Worm (Caenorhabditis elegans) whole organism, L1 larva: Measurements from ENCODE around the gene Y5F2A.4.

Experiments
- C04F5.9 ChIP-seq: sonication (generic microtip); optimal IDR thresholded peaks from 2 replicates; lab custom pipeline; 2016; ENCODE audit warnings: missing genetic modification characterization, missing compliant biosample characterization
- C16A3.4 ChIP-seq: fragments of 150-350 bp; optimal IDR thresholded peaks from 2 replicates; lab custom pipeline; 2014; ENCODE audit warnings: missing biosample characterization, missing genetic modification characterization
- C34B4.2 ChIP-seq: sonication (generic microtip); optimal IDR thresholded peaks from 2 replicates; lab custom pipeline; 2017; ENCODE audit warnings: mild to moderate bottlenecking, missing genetic modification characterization, missing compliant biosample characterization
- F16B12.6 ChIP-seq: fragments of 150-350 bp; optimal IDR thresholded peaks from 2 replicates; lab custom pipeline; 2014; ENCODE audit warnings: missing biosample characterization, missing genetic modification characterization
- Y116A8C.19 ChIP-seq: sonication (generic microtip); optimal IDR thresholded peaks from 2 replicates; lab custom pipeline; 2016; ENCODE audit warnings: missing compliant biosample characterization, missing genetic modification characterization, borderline replicate concordance
- aly-2 ChIP-seq: fragments of 150-350 bp; optimal IDR thresholded peaks from 2 replicates; lab custom pipeline; 2014; ENCODE audit warnings: missing biosample characterization, missing genetic modification characterization
- ceh-63 ChIP-seq: fragments of 200-800 bp; sonication (Bioruptor generic); optimal IDR thresholded peaks from 2 replicates; lab custom pipeline; 2018; ENCODE audit warnings: mild to moderate bottlenecking, missing genetic modification characterization, missing compliant biosample characterization
- ceh-8 ChIP-seq: fragments of 200-800 bp; sonication (Bioruptor generic); optimal IDR thresholded peaks from 2 replicates; lab custom pipeline; 2018; ENCODE audit warnings: mild to moderate bottlenecking, missing genetic modification characterization, moderate library complexity, missing compliant biosample characterization
- ceh-82 ChIP-seq, 3 experiments: fragments of 150-350 bp in 1 of 3; sonication (generic microtip) in 2 of 3; optimal IDR thresholded peaks; 2 replicates each; lab custom pipeline; 2014 to 2017; ENCODE audit warnings: missing biosample characterization in 3 of 3, missing genetic modification characterization in 3 of 3
- ceh-90 ChIP-seq: sonication (generic microtip); optimal IDR thresholded peaks from 2 replicates; lab custom pipeline; 2016; ENCODE audit warnings: missing genetic modification characterization, missing compliant biosample characterization
- dpl-1 ChIP-seq, 3 experiments: fragments of 150-350 bp in 2 of 3; sonication (generic microtip) in 1 of 3; optimal IDR thresholded peaks; 2 replicates each; lab custom pipeline; 2014 to 2017; ENCODE audit warnings: missing biosample characterization in 3 of 3, missing genetic modification characterization in 3 of 3, missing genetic modification reagents in 3 of 3
- dsc-1 ChIP-seq: sonication (generic microtip); optimal IDR thresholded peaks from 2 replicates; lab custom pipeline; 2016; ENCODE audit warnings: mild to moderate bottlenecking, missing genetic modification characterization, missing compliant biosample characterization
- efl-1 ChIP-seq, 4 experiments: fragments of 150-350 bp; optimal IDR thresholded peaks in 3 of 4; peaks in 1 of 4; 1 replicate in 1 of 4; 2 replicates in 3 of 4; lab custom pipeline; 2014; ENCODE audit warnings: missing biosample characterization in 2 of 4, missing genetic modification characterization in 2 of 4, missing genetic modification reagents in 2 of 4
- efl-3 ChIP-seq: fragments of 200-800 bp; sonication (Bioruptor generic); optimal IDR thresholded peaks from 2 replicates; lab custom pipeline; 2018; ENCODE audit warnings: mild to moderate bottlenecking, missing genetic modification characterization, missing compliant biosample characterization
- egl-13 ChIP-seq: sonication (generic microtip); optimal IDR thresholded peaks from 2 replicates; lab custom pipeline; 2016; ENCODE audit warnings: missing genotype, missing genetic modification reagents, missing genetic modification characterization, missing compliant biosample characterization
- egl-27 ChIP-seq, 2 experiments: fragments of 150-350 bp in 1 of 2; sonication (generic microtip); optimal IDR thresholded peaks; 3 replicates each; lab custom pipeline; 2017 to 2018; ENCODE audit warnings: missing biosample characterization in 2 of 2, missing genetic modification characterization in 2 of 2, missing genetic modification reagents in 2 of 2
- ets-5 ChIP-seq: fragments of 200-800 bp; sonication (Bioruptor generic); IDR thresholded peaks from 2 replicates; pipeline ENCODE4 v1.3.6; 2022; ENCODE audit warnings: missing genetic modification characterization, missing compliant biosample characterization
- fkh-4 ChIP-seq: sonication (generic microtip); optimal IDR thresholded peaks from 2 replicates; lab custom pipeline; 2016; ENCODE audit warnings: missing compliant biosample characterization, missing genetic modification characterization, borderline replicate concordance
- fos-1 ChIP-seq: fragments of 150-350 bp; optimal IDR thresholded peaks from 2 replicates; lab custom pipeline; 2014; ENCODE audit warnings: missing biosample characterization, missing genetic modification characterization
- hlh-17 ChIP-seq: fragments of 200-800 bp; sonication (Bioruptor generic); optimal IDR thresholded peaks from 2 replicates; lab custom pipeline; 2018; ENCODE audit warnings: missing genetic modification characterization, mild to moderate bottlenecking, missing compliant biosample characterization, moderate library complexity, borderline replicate concordance
- hpl-2 ChIP-seq: fragments of 150-350 bp; optimal IDR thresholded peaks from 2 replicates; lab custom pipeline; 2014; ENCODE audit warnings: missing biosample characterization, missing genetic modification reagents, missing genetic modification characterization
- irx-1 ChIP-seq: sonication (generic microtip); optimal IDR thresholded peaks from 2 replicates; lab custom pipeline; 2016; ENCODE audit warnings: missing genetic modification characterization, missing compliant biosample characterization
- isw-1 ChIP-seq: fragments of 200-800 bp; sonication (Bioruptor generic); IDR thresholded peaks from 2 replicates; pipeline ENCODE4 v1.3.6; 2022; ENCODE audit warnings: missing genetic modification characterization, missing compliant biosample characterization
- lin-35 ChIP-seq, 2 experiments: fragments of 150-350 bp; optimal IDR thresholded peaks; 2 replicates each; lab custom pipeline; 2014; ENCODE audit warnings: missing biosample characterization in 2 of 2, missing genetic modification characterization in 2 of 2, missing genetic modification reagents in 2 of 2
- lsy-2 ChIP-seq, 2 experiments: fragments of 150-350 bp; optimal IDR thresholded peaks; 2 replicates each; lab custom pipeline; 2014; ENCODE audit warnings: missing biosample characterization in 2 of 2, missing genetic modification characterization in 2 of 2
- mab-9 ChIP-seq: fragments of 200-800 bp; sonication (Bioruptor generic); IDR thresholded peaks from 2 replicates; pipeline ENCODE4 v1.3.6; 2022; ENCODE audit warnings: missing genetic modification reagents, missing genetic modification characterization, missing compliant biosample characterization
- mdl-1 ChIP-seq, 2 experiments: fragments of 150-350 bp; optimal IDR thresholded peaks; 2 replicates each; lab custom pipeline; 2014 to 2017; ENCODE audit warnings: missing biosample characterization in 2 of 2, missing genetic modification characterization in 2 of 2, inconsistent platforms in 1 of 2
- mep-1 ChIP-seq: fragments of 150-350 bp; optimal IDR thresholded peaks from 2 replicates; lab custom pipeline; 2014; ENCODE audit warnings: missing biosample characterization, missing genetic modification characterization
- nhr-20 ChIP-seq: sonication (generic microtip); optimal IDR thresholded peaks from 2 replicates; lab custom pipeline; 2016; ENCODE audit warnings: mild to moderate bottlenecking, missing genetic modification characterization, missing compliant biosample characterization
- nhr-71 ChIP-seq: sonication (generic microtip); optimal IDR thresholded peaks from 2 replicates; lab custom pipeline; 2016; ENCODE audit warnings: mild to moderate bottlenecking, missing genetic modification characterization, moderate library complexity, missing compliant biosample characterization
- nhr-84 ChIP-seq: sonication (generic microtip); optimal IDR thresholded peaks from 2 replicates; lab custom pipeline; 2017; ENCODE audit warnings: missing biosample characterization, missing genetic modification characterization
- nhr-85 ChIP-seq: sonication (generic microtip); peaks from one replicate; lab custom pipeline; 2016; ENCODE audit warnings: missing genetic modification characterization, inconsistent platforms, missing compliant biosample characterization
- pag-3 ChIP-seq: sonication (generic microtip); optimal IDR thresholded peaks from 2 replicates; lab custom pipeline; 2017; ENCODE audit warnings: missing genetic modification characterization, mild to moderate bottlenecking, missing compliant biosample characterization, antibody characterized with exemption, borderline replicate concordance; ENCODE audit not compliant: insufficient read depth
- rnt-1 ChIP-seq: sonication (generic microtip); optimal IDR thresholded peaks from 2 replicates; lab custom pipeline; 2016; ENCODE audit warnings: mild to moderate bottlenecking, missing genetic modification characterization, moderate library complexity, missing compliant biosample characterization
- skn-1 ChIP-seq: fragments of 150-350 bp; optimal IDR thresholded peaks from 2 replicates; lab custom pipeline; 2014; ENCODE audit warnings: missing biosample characterization, missing genetic modification characterization
- snpc-4 ChIP-seq: fragments of 150-350 bp; optimal IDR thresholded peaks from 2 replicates; lab custom pipeline; 2014; ENCODE audit warnings: missing biosample characterization, missing genetic modification characterization
- snu-23 ChIP-seq: sonication (generic microtip); optimal IDR thresholded peaks from 2 replicates; lab custom pipeline; 2016; ENCODE audit warnings: missing genetic modification characterization, missing compliant biosample characterization
- sox-4 ChIP-seq: sonication (generic microtip); optimal IDR thresholded peaks from 2 replicates; lab custom pipeline; 2016; ENCODE audit warnings: missing genetic modification characterization, missing compliant biosample characterization
- tlp-1 ChIP-seq: fragments of 150-350 bp; optimal IDR thresholded peaks from 2 replicates; lab custom pipeline; 2014; ENCODE audit warnings: missing biosample characterization, missing genetic modification characterization
- unc-130 ChIP-seq: fragments of 150-350 bp; optimal IDR thresholded peaks from 2 replicates; lab custom pipeline; 2017; ENCODE audit warnings: missing biosample characterization, missing genetic modification characterization, inconsistent platforms
- unc-62 ChIP-seq: fragments of 150-350 bp; optimal IDR thresholded peaks from 2 replicates; lab custom pipeline; 2014; ENCODE audit warnings: missing biosample characterization, missing genetic modification reagents, missing genetic modification characterization
- unc-98 ChIP-seq: fragments of 200-800 bp; sonication (Bioruptor generic); IDR thresholded peaks from 2 replicates; pipeline ENCODE4 v1.3.6; 2022; ENCODE audit warnings: missing genetic modification characterization, missing compliant biosample characterization
- vab-15 ChIP-seq: sonication (generic microtip); optimal IDR thresholded peaks from 2 replicates; lab custom pipeline; 2017; ENCODE audit warnings: missing genotype, mild to moderate bottlenecking, missing genetic modification characterization, missing compliant biosample characterization
- xbp-1 ChIP-seq: sonication (generic microtip); optimal IDR thresholded peaks from 2 replicates; lab custom pipeline; 2016; ENCODE audit warnings: missing genetic modification characterization, missing compliant biosample characterization
- zip-4 ChIP-seq: fragments of 200-800 bp; sonication (Bioruptor generic); optimal IDR thresholded peaks from 2 replicates; lab custom pipeline; 2018; ENCODE audit warnings: mild to moderate bottlenecking, missing genetic modification characterization, moderate library complexity, missing compliant biosample characterization
- ztf-11 ChIP-seq, 2 experiments: sonication (generic microtip); optimal IDR thresholded peaks; 2 replicates each; lab custom pipeline; 2016 to 2017; ENCODE audit warnings: missing genetic modification characterization in 2 of 2, missing biosample characterization in 1 of 2, missing compliant biosample characterization in 1 of 2
- ztf-4 ChIP-seq: fragments of 150-350 bp; optimal IDR thresholded peaks from 2 replicates; lab custom pipeline; 2014; ENCODE audit warnings: missing biosample characterization, missing genetic modification characterization

The Y5F2A.4 gene

DNA sequence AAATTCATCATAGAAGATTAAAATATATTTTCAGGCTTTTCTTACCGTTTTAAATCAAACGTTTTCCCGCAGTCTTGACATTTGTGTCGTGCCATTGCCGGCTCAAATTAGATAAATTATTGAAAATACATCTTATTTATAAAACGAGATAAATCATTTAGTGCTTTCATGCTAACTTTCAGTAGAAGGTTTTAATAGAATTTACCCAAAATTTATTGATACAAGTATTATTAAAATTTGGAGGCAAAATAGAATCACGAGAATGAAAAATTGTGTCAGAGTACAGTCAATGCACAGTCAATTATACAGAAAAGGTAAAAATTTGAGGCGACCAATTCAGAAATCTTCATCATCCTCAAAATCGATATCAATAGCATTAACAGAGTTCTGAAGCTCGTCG, at the start of gene Y5F2A.4:
Gene Y5F2A.4 (minus strand): TSS at position 101 of the 400 bp plus-strand sequence.
- TF ChIP-seq ceh-90 (tag; lab: Kevin White, UChicago) = no peak
- no peak for TF ChIP-seq snpc-4
- TF ChIP-seq C04F5.9 (tag; lab: Kevin White, UChicago) = no peak
- no peak for TF ChIP-seq ceh-63
- no peak for TF ChIP-seq lsy-2 (tag; optimal IDR thresholded peaks at IDR 0.05; lab: Kevin White, UChicago)
- TF ChIP-seq zip-4 (GFP tag; lab: Kevin White, UChicago) = no peak
- no peak for TF ChIP-seq isw-1 (GFP tag; lab: Robert Waterston, UW)
- TF ChIP-seq ztf-11 (tag; optimal IDR thresholded peaks at IDR 0.05; lab: Kevin White, UChicago) = no peak
- no peak for TF ChIP-seq fos-1 (tag; lab: Kevin White, UChicago)
- no peak for TF ChIP-seq C16A3.4 (tag; lab: Kevin White, UChicago)
- no peak for TF ChIP-seq unc-130
- no peak for TF ChIP-seq egl-27 (tag; optimal IDR thresholded peaks at IDR 0.05; lab: Kevin White, UChicago)

ce11 chrIV:11126028-11126427, 47.6 kb upstream of the Y5F2A.4 start:
- TF ChIP-seq ztf-4 (tag; lab: Kevin White, UChicago) = no peak
- TF ChIP-seq hpl-2 (GFP tag; lab: Kevin White, UChicago) = no peak
- no peak for TF ChIP-seq irx-1 (tag; lab: Kevin White, UChicago)
- no peak for TF ChIP-seq C34B4.2 (tag; lab: Kevin White, UChicago)
- no peak for TF ChIP-seq ceh-82 (tag; optimal IDR thresholded peaks at IDR 0.05; lab: Kevin White, UChicago)
- no peak for TF ChIP-seq egl-27 (tag; optimal IDR thresholded peaks at IDR 0.05; lab: Kevin White, UChicago)
- no peak for TF ChIP-seq mep-1 (tag; lab: Kevin White, UChicago)
- no peak for TF ChIP-seq ets-5 (GFP tag; lab: Robert Waterston, UW)
- TF ChIP-seq Y116A8C.19 (tag; lab: Kevin White, UChicago) = no peak
- TF ChIP-seq sox-4 (tag; lab: Kevin White, UChicago) = no peak
- no peak for TF ChIP-seq nhr-84
- no peak for TF ChIP-seq tlp-1 (tag; lab: Kevin White, UChicago)

- TF ChIP-seq pag-3 (tag; lab: Kevin White, UChicago) (no peak), mab-9 (GFP tag; lab: Robert Waterston, UW) (no peak)
Observed at ce11 chrIV:11126004-11126027, 47.4 kb upstream of the Y5F2A.4 start, which contains the start of gene swsn-4. TSS of gene swsn-4 (plus strand) at chrIV:11126024.

DNA sequence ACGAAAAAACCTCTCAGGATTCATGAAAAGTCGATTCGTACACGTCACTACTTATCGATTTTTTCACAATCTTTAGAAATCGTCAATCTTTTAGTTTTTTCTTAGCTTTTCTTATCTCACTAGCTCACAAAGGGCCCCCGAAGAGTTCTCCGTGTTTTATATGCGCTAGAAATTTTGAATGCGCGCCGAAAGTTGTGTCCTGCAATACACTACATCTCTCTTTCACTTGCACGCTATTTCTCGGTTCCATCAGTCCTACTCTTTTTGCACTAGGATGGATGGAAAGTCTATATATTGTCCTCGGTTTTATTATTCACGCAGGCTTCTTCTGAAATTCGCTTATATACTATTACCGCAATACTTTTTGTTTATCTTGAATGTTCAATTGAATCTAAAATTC, 47.2 kb upstream of the Y5F2A.4 start:
- TF ChIP-seq pag-3 (tag; lab: Kevin White, UChicago) (no peak), xbp-1 (tag; lab: Kevin White, UChicago) (peak; percentile 54), efl-1 (optimal IDR thresholded peaks at IDR 0.05; lab: Kevin White, UChicago) (peak in 1 of 2 experiments; percentile 77), efl-1 (GFP tag; optimal IDR thresholded peaks at IDR 0.05 in 1 of 2; lab: Kevin White, UChicago) (peak; percentile 86 to 98), efl-3 (GFP tag; lab: Kevin White, UChicago) (no peak), unc-98 (GFP tag; lab: Robert Waterston, UW) (no peak), ets-5 (GFP tag; lab: Robert Waterston, UW) (no peak), unc-62 (GFP tag; lab: Kevin White, UChicago) (no peak), vab-15 (tag; lab: Kevin White, UChicago) (no peak), snu-23 (peak; percentile 25), hlh-17 (GFP tag; lab: Kevin White, UChicago) (no peak), nhr-85 (peak; percentile 75), ceh-8 (GFP tag; lab: Kevin White, UChicago) (no peak), fkh-4 (no peak), egl-13 (no peak), C16A3.4 (tag; lab: Kevin White, UChicago) (no peak), skn-1 (tag; lab: Kevin White, UChicago) (no peak), fos-1 (tag; lab: Kevin White, UChicago) (no peak), nhr-71 (peak; percentile 31), dsc-1 (tag; lab: Kevin White, UChicago) (peak; percentile 27), ceh-82 (tag; optimal IDR thresholded peaks at IDR 0.05; lab: Kevin White, UChicago) (peak in 1 of 3 experiments; percentile 22), dpl-1 (GFP tag; optimal IDR thresholded peaks at IDR 0.05; lab: Kevin White, UChicago) (peak; percentile 75 to 85 (median 76)), F16B12.6 (tag; lab: Kevin White, UChicago) (no peak), lin-35 (GFP tag; optimal IDR thresholded peaks at IDR 0.05; lab: Kevin White, UChicago) (peak; percentile 82 to 91), nhr-20 (tag; lab: Kevin White, UChicago) (no peak), zip-4 (GFP tag; lab: Kevin White, UChicago) (no peak), sox-4 (tag; lab: Kevin White, UChicago) (no peak), rnt-1 (tag; lab: Kevin White, UChicago) (peak; percentile 9), aly-2 (tag; lab: Kevin White, UChicago) (no peak), lsy-2 (tag; optimal IDR thresholded peaks at IDR 0.05; lab: Kevin White, UChicago) (no peak), mdl-1 (tag; optimal IDR thresholded peaks at IDR 0.05; lab: Kevin White, UChicago) (no peak)
